ENCODE assay signal across 2 fruit fly cellular contexts in genomic region chr3L:4073755-4074154, dm6.
TF ChIP-seq lines count a peak whose summit lies in the region.

Gene Faa, minus strand, starts transcription at chr3L:4073954.

- TF ChIP-seq CTCF in whole organism, embryonic (GFP tag; optimal IDR thresholded peaks at IDR 0.05; lab: Kevin White, UChicago) = no peak

TF ChIP-seq in whole organism, embryonic, 481 proteins besides CTCF, POLR2A, EP300 and RAD21 (continues in another document):
- TF ChIP-seq slbo (GFP tag; IDR thresholded peaks at IDR 0.05; lab: Robert Waterston, UW) (no peak), pnt (GFP tag; optimal IDR thresholded peaks at IDR 0.05; lab: Kevin White, UChicago) (no peak), Dll (GFP tag; IDR thresholded peaks at IDR 0.05; lab: Robert Waterston, UW; ENCODE audit: partially characterized antibody) (0 out of 4 replicates have a peak, but pooled peaks have one; percentile 21), tll (GFP tag; optimal IDR thresholded peaks at IDR 0.05; lab: Kevin White, UChicago) (no peak), sob (GFP tag; IDR thresholded peaks at IDR 0.05; lab: Robert Waterston, UW) (peak; percentile 36; the same call in 1 of the 2 replicates), ken (GFP tag; IDR thresholded peaks at IDR 0.05; lab: Robert Waterston, UW) (no peak), luna (GFP tag; optimal IDR thresholded peaks at IDR 0.05; lab: Kevin White, UChicago) (no peak), CG3163 (GFP tag; optimal IDR thresholded peaks at IDR 0.05; lab: Kevin White, UChicago) (peak; percentile 88), Trl (optimal IDR thresholded peaks at IDR 0.05; lab: Kevin White, UChicago) (peak; percentile 50 to 55), Trl (GFP tag; optimal IDR thresholded peaks at IDR 0.05; lab: Kevin White, UChicago) (no peak), CG12236 (GFP tag; optimal IDR thresholded peaks at IDR 0.05; lab: Kevin White, UChicago) (no peak), Opbp (GFP tag; IDR thresholded peaks at IDR 0.05; lab: Robert Waterston, UW; ENCODE audit: partially characterized antibody) (0 out of 3 replicates have a peak, but pooled peaks have one; percentile 16), Bgb (GFP tag; IDR thresholded peaks at IDR 0.05; lab: Robert Waterston, UW; ENCODE audit: partially characterized antibody) (0 out of 2 replicates have a peak, but pooled peaks have one; percentile 28), Ets65A (GFP tag; lab: Kevin White, UChicago) (no peak), knrl (GFP tag; IDR thresholded peaks at IDR 0.05; lab: Robert Waterston, UW; ENCODE audit: partially characterized antibody) (no peak), fd64A (GFP tag; optimal IDR thresholded peaks at IDR 0.05; lab: Kevin White, UChicago) (no peak), fu2 (GFP tag; optimal IDR thresholded peaks at IDR 0.05; lab: Kevin White, UChicago) (no peak), vvl (GFP tag; IDR thresholded peaks at IDR 0.05; lab: Robert Waterston, UW) (no peak), ERR (GFP tag; optimal IDR thresholded peaks at IDR 0.05; lab: Kevin White, UChicago) (no peak), crp (GFP tag; optimal IDR thresholded peaks at IDR 0.05; lab: Kevin White, UChicago) (no peak), onecut (GFP tag; IDR thresholded peaks at IDR 0.05; lab: Robert Waterston, UW) (peak; percentile 62), Hr3 (GFP tag; optimal IDR thresholded peaks at IDR 0.05; lab: Kevin White, UChicago) (no peak), org-1 (GFP tag; optimal IDR thresholded peaks at IDR 0.05; lab: Kevin White, UChicago) (no peak), Med (GFP tag; lab: Kevin White, UChicago) (peak; percentile 42), zf30C (GFP tag; optimal IDR thresholded peaks at IDR 0.05; lab: Kevin White, UChicago) (no peak), z (GFP tag; IDR thresholded peaks at IDR 0.05; lab: Robert Waterston, UW) (peak; percentile 93), CG6765 (GFP tag; optimal IDR thresholded peaks at IDR 0.05; lab: Kevin White, UChicago) (no peak), lov (optimal IDR thresholded peaks at IDR 0.05; lab: Kevin White, UChicago) (no peak), lov (GFP tag; IDR thresholded peaks at IDR 0.05; lab: Robert Waterston, UW) (no peak), bsh (GFP tag; optimal IDR thresholded peaks at IDR 0.05; lab: Kevin White, UChicago) (no peak), NC2β (GFP tag; optimal IDR thresholded peaks at IDR 0.05; lab: Kevin White, UChicago) (no peak), al (GFP tag; IDR thresholded peaks at IDR 0.05; lab: Robert Waterston, UW) (no peak), CG2875 (GFP tag; optimal IDR thresholded peaks at IDR 0.05; lab: Kevin White, UChicago) (no peak), gsb (GFP tag; IDR thresholded peaks at IDR 0.05; lab: Robert Waterston, UW) (no peak), CG2199 (GFP tag; IDR thresholded peaks at IDR 0.05; lab: Robert Waterston, UW) (0 out of 3 replicates have a peak, but pooled peaks have one; percentile 37), Jarid2 (GFP tag; optimal IDR thresholded peaks at IDR 0.05; lab: Kevin White, UChicago) (peak; percentile 75), CG31365 (tag; optimal IDR thresholded peaks at IDR 0.05; lab: Kevin White, UChicago) (no peak), maf-S (GFP tag; optimal IDR thresholded peaks at IDR 0.05; lab: Kevin White, UChicago) (no peak), PHDP (tag; optimal IDR thresholded peaks at IDR 0.05; lab: Kevin White, UChicago) (no peak), CG8924 (tag; optimal IDR thresholded peaks at IDR 0.05; lab: Kevin White, UChicago) (no peak), ci (GFP tag; IDR thresholded peaks at IDR 0.05; lab: Robert Waterston, UW) (peak; percentile 32; the same call in 1 of the 3 replicates), Camta (GFP tag; optimal IDR thresholded peaks at IDR 0.05; lab: Kevin White, UChicago) (no peak), Deaf1 (tag; optimal IDR thresholded peaks at IDR 0.05; lab: Kevin White, UChicago) (no peak), CG10979 (tag; optimal IDR thresholded peaks at IDR 0.05; lab: Kevin White, UChicago) (no peak), Vsx1 (GFP tag; optimal IDR thresholded peaks at IDR 0.05; lab: Kevin White, UChicago) (no peak), CG2712 (tag; optimal IDR thresholded peaks at IDR 0.05; lab: Kevin White, UChicago) (no peak)

TF ChIP-seq in whole organism, prepupa, 60 proteins besides CTCF, POLR2A, EP300 and RAD21:
- no peak for TF ChIP-seq Ets21C (GFP tag; optimal IDR thresholded peaks at IDR 0.05; lab: Kevin White, UChicago)
- peak; percentile 22; the same call in 1 of the 3 replicates for TF ChIP-seq eg (GFP tag; IDR thresholded peaks at IDR 0.05; lab: Robert Waterston, UW)
- peak; percentile 42 for TF ChIP-seq svp (GFP tag; lab: Kevin White, UChicago)
- TF ChIP-seq CG15336 (GFP tag; IDR thresholded peaks at IDR 0.05; lab: Robert Waterston, UW) = 0 out of 2 replicates have a peak, but pooled peaks have one; percentile 11
- no peak for TF ChIP-seq CG7368 (GFP tag; optimal IDR thresholded peaks at IDR 0.05; lab: Kevin White, UChicago)
- no peak for TF ChIP-seq CG6792 (GFP tag; optimal IDR thresholded peaks at IDR 0.05; lab: Kevin White, UChicago)
